Worm (Caenorhabditis elegans) whole organism, L1 larva: ENCODE results near the gene cyp-13A11.

ENCODE experiments used
- aly-2 ChIP-seq: fragments of 150-350 bp; optimal IDR thresholded peaks from 2 replicates; lab custom pipeline; 2014; ENCODE audit warnings: missing biosample characterization, missing genetic modification characterization
- ama-1 ChIP-seq: fragments of 150-350 bp; optimal IDR thresholded peaks from 2 replicates; lab custom pipeline; 2014
- ceh-63 ChIP-seq: fragments of 200-800 bp; sonication (Bioruptor generic); optimal IDR thresholded peaks from 2 replicates; lab custom pipeline; 2018; ENCODE audit warnings: mild to moderate bottlenecking, missing genetic modification characterization, missing compliant biosample characterization
- efl-3 ChIP-seq: fragments of 200-800 bp; sonication (Bioruptor generic); optimal IDR thresholded peaks from 2 replicates; lab custom pipeline; 2018; ENCODE audit warnings: mild to moderate bottlenecking, missing genetic modification characterization, missing compliant biosample characterization
- jun-1 ChIP-seq: fragments of 150-350 bp; optimal IDR thresholded peaks from 2 replicates; lab custom pipeline; 2014; ENCODE audit warnings: missing biosample characterization, missing genetic modification reagents, missing genetic modification characterization
- nhr-28 ChIP-seq: fragments of 150-350 bp; optimal IDR thresholded peaks from 2 replicates; lab custom pipeline; 2014; ENCODE audit warnings: missing biosample characterization, missing genetic modification characterization
- unc-62 ChIP-seq: fragments of 150-350 bp; optimal IDR thresholded peaks from 2 replicates; lab custom pipeline; 2014; ENCODE audit warnings: missing biosample characterization, missing genetic modification reagents, missing genetic modification characterization
- unc-98 ChIP-seq: fragments of 200-800 bp; sonication (Bioruptor generic); IDR thresholded peaks from 2 replicates; pipeline ENCODE4 v1.3.6; 2022; ENCODE audit warnings: missing genetic modification characterization, missing compliant biosample characterization
- zag-1 ChIP-seq: fragments of 150-350 bp; optimal IDR thresholded peaks from 2 replicates; lab custom pipeline; 2014; ENCODE audit warnings: missing biosample characterization, missing genetic modification characterization
- ztf-11 ChIP-seq, 2 experiments: sonication (generic microtip); optimal IDR thresholded peaks; 2 replicates each; lab custom pipeline; 2016 to 2017; ENCODE audit warnings: missing genetic modification characterization in 2 of 2, missing biosample characterization in 1 of 2, missing compliant biosample characterization in 1 of 2

DNA sequence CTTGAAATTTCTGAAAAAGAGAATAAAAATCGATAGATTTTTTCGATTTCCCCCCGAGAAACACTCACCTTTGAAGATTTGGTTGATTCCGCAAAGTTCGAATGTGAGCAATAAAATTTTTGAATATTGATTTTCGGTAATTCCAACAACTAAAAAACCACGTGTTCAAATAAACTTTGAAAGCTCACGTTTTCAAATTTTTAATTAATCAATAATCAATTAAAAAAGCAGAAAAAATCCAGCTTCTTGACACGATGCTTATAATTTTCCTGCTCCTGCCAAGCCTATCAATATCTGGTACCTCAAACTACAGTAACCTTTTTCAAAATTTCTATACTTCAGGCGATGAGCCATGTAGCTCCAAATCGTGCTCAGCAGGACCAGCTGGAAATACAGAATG, 33.4 kb upstream of the cyp-13A11 start, which contains the start of gene ZK1010.5:
- TF ChIP-seq ceh-63 (GFP tag; lab: Kevin White, UChicago) (no peak), nhr-28 (tag; lab: Kevin White, UChicago) (no peak), jun-1 (no peak), ama-1 (lab: Kevin White, UChicago) (no peak), efl-3 (no peak), unc-98 (GFP tag; lab: Robert Waterston, UW) (no peak), aly-2 (tag; lab: Kevin White, UChicago) (no peak), unc-62 (no peak), ztf-11 (tag; optimal IDR thresholded peaks at IDR 0.05; lab: Kevin White, UChicago) (no peak), zag-1 (tag; lab: Kevin White, UChicago) (no peak)
